Worm (Caenorhabditis elegans) whole organism, L4 larva: ENCODE data around the gene B0222.5.

Experiments
- F26F4.8 ChIP-seq: fragments of 200-800 bp; sonication (Bioruptor generic); conservative IDR thresholded peaks from 2 replicates; pipeline ENCODE4 v1.3.6; 2022; ENCODE audit warnings: missing genetic modification characterization, missing compliant biosample characterization
- Y105C5A.15 ChIP-seq: fragments of 200-800 bp; sonication (Bioruptor generic); IDR thresholded peaks from 2 replicates; pipeline ENCODE4 v1.3.6; 2022; ENCODE audit warnings: missing genetic modification characterization, missing compliant biosample characterization
- Y48G9A.11 ChIP-seq: fragments of 200-800 bp; sonication (Bioruptor generic); IDR thresholded peaks from 2 replicates; pipeline ENCODE4 v1.3.6; 2022; ENCODE audit warnings: missing genetic modification reagents, missing genetic modification characterization, missing compliant biosample characterization
- Y5F2A.4 ChIP-seq: fragments of 200-800 bp; sonication (Bioruptor generic); optimal IDR thresholded peaks from 2 replicates; lab custom pipeline; 2018; ENCODE audit warnings: mild to moderate bottlenecking, missing genetic modification characterization, missing compliant biosample characterization
- Y75B8A.6 ChIP-seq: fragments of 200-800 bp; sonication (Bioruptor generic); IDR thresholded peaks from 2 replicates; pipeline ENCODE4 v1.3.6; 2022; ENCODE audit warnings: missing genetic modification reagents, missing genetic modification characterization, missing compliant biosample characterization
- ZK546.5 ChIP-seq, 2 experiments: sonication (generic microtip); optimal IDR thresholded peaks; 2 replicates each; lab custom pipeline; 2017; ENCODE audit warnings: missing biosample characterization in 2 of 2, missing genetic modification characterization in 2 of 2
- aha-1 ChIP-seq: fragments of 150-350 bp; peaks from one replicate; lab custom pipeline; 2014; ENCODE audit warnings: missing biosample characterization, missing genetic modification characterization
- ceh-82 ChIP-seq: sonication (generic microtip); optimal IDR thresholded peaks from 2 replicates; lab custom pipeline; 2017; ENCODE audit warnings: missing biosample characterization, missing genetic modification characterization
- daf-16 ChIP-seq, 3 experiments: sonication (generic microtip); optimal IDR thresholded peaks; 2 replicates each; lab custom pipeline; 2016 to 2017; ENCODE audit warnings: missing genetic modification characterization in 3 of 3, missing genetic modification reagents in 3 of 3, mild to moderate bottlenecking in 2 of 3, missing compliant biosample characterization in 2 of 3, missing biosample characterization in 1 of 3, moderate library complexity in 1 of 3
- dpl-1 ChIP-seq: fragments of 150-350 bp; optimal IDR thresholded peaks from 2 replicates; lab custom pipeline; 2014; ENCODE audit warnings: missing biosample characterization, missing genetic modification reagents, missing genetic modification characterization
- duxl-1 ChIP-seq: sonication (generic microtip); optimal IDR thresholded peaks from 2 replicates; lab custom pipeline; 2016; ENCODE audit warnings: mild to moderate bottlenecking, missing genetic modification characterization, moderate library complexity, missing compliant biosample characterization; ENCODE audit not compliant: poor library complexity
- fkh-10 ChIP-seq: fragments of 150-350 bp; optimal IDR thresholded peaks from 2 replicates; lab custom pipeline; 2014; ENCODE audit warnings: missing biosample characterization, missing genetic modification reagents, missing genetic modification characterization
- hlh-11 ChIP-seq: fragments of 200-800 bp; sonication (Bioruptor generic); optimal IDR thresholded peaks from 2 replicates; lab custom pipeline; 2018; ENCODE audit warnings: mild to moderate bottlenecking, missing genetic modification characterization, missing compliant biosample characterization
- lim-7 ChIP-seq: fragments of 200-800 bp; sonication (Bioruptor generic); IDR thresholded peaks from 2 replicates; pipeline ENCODE4 v1.3.6; 2022; ENCODE audit warnings: missing genetic modification characterization, missing compliant biosample characterization
- lin-15B ChIP-seq: fragments of 150-350 bp; sonication (generic microtip); optimal IDR thresholded peaks from 3 replicates; lab custom pipeline; 2014; ENCODE audit warnings: missing biosample characterization, missing genetic modification characterization
- lsy-2 ChIP-seq, 2 experiments: fragments of 150-350 bp in 1 of 2; sonication (generic microtip) in 1 of 2; optimal IDR thresholded peaks; 2 replicates each; lab custom pipeline; 2014 to 2017; ENCODE audit warnings: missing biosample characterization in 2 of 2, missing genetic modification characterization in 2 of 2
- mdt-29 ChIP-seq: fragments of 200-800 bp; sonication (Bioruptor generic); IDR thresholded peaks from 2 replicates; pipeline ENCODE4 v1.3.6; 2022; ENCODE audit warnings: missing genetic modification reagents, missing genetic modification characterization, missing compliant biosample characterization
- nhr-25 ChIP-seq: sonication (generic microtip); optimal IDR thresholded peaks from 2 replicates; lab custom pipeline; 2017; ENCODE audit warnings: missing genetic modification characterization, mild to moderate bottlenecking, missing compliant biosample characterization, antibody characterized with exemption, moderate library complexity, borderline replicate concordance; ENCODE audit not compliant: insufficient read depth
- nhr-28 ChIP-seq: fragments of 150-350 bp; optimal IDR thresholded peaks from 2 replicates; lab custom pipeline; 2014; ENCODE audit warnings: missing biosample characterization, missing genetic modification characterization
- rbr-2 ChIP-seq: sonication (generic microtip); optimal IDR thresholded peaks from 2 replicates; lab custom pipeline; 2016; ENCODE audit warnings: missing genotype, missing genetic modification characterization, missing compliant biosample characterization
- skn-1 ChIP-seq: fragments of 150-350 bp; optimal IDR thresholded peaks from 2 replicates; lab custom pipeline; 2014; ENCODE audit warnings: missing biosample characterization, missing genetic modification characterization
- snpc-4 ChIP-seq: fragments of 150-350 bp; optimal IDR thresholded peaks from 2 replicates; lab custom pipeline; 2014; ENCODE audit warnings: missing biosample characterization, missing genetic modification characterization
- tag-97 ChIP-seq: fragments of 200-800 bp; sonication (Bioruptor generic); IDR thresholded peaks from 2 replicates; pipeline ENCODE4 v1.3.6; 2022; ENCODE audit warnings: missing genetic modification characterization, missing compliant biosample characterization
- tra-1 ChIP-seq: fragments of 200-800 bp; sonication (Bioruptor generic); IDR thresholded peaks from 2 replicates; pipeline ENCODE4 v1.3.6; 2022; ENCODE audit warnings: missing genetic modification reagents, missing genetic modification characterization, missing compliant biosample characterization
- unc-39 ChIP-seq: sonication (generic microtip); optimal IDR thresholded peaks from 2 replicates; lab custom pipeline; 2017; ENCODE audit warnings: missing biosample characterization, missing genetic modification characterization
- unc-62 ChIP-seq, 3 experiments: fragments of 150-350 bp in 1 of 3; sonication (generic microtip); optimal IDR thresholded peaks in 2 of 3; peaks in 1 of 3; 1 replicate in 1 of 3; 2 replicates in 2 of 3; lab custom pipeline; 2014 to 2017; ENCODE audit warnings: missing biosample characterization in 3 of 3, missing genetic modification characterization in 3 of 3, missing genetic modification reagents in 3 of 3, missing genotype in 1 of 3
- zfp-2 ChIP-seq: sonication (generic microtip); optimal IDR thresholded peaks from 2 replicates; lab custom pipeline; 2016; ENCODE audit warnings: mild to moderate bottlenecking, missing genetic modification characterization, missing compliant biosample characterization
- zip-11 ChIP-seq: fragments of 200-800 bp; sonication (Bioruptor generic); IDR thresholded peaks from 2 replicates; pipeline ENCODE4 v1.3.6; 2022; ENCODE audit warnings: missing genetic modification characterization, missing compliant biosample characterization

The B0222.5 gene

ce11 chrV:9111957-9112356 is 42.7 kb downstream of the B0222.5 start:
- TF ChIP-seq tag-97 (GFP tag; lab: Robert Waterston, UW) (no peak), duxl-1 (no peak), lin-15B (tag; lab: Kevin White, UChicago) (no peak), Y5F2A.4 (no peak), ZK546.5 (tag; optimal IDR thresholded peaks at IDR 0.05; lab: Kevin White, UChicago) (no peak), unc-62 (GFP tag; optimal IDR thresholded peaks at IDR 0.05 in 1 of 2; lab: Kevin White, UChicago) (peak in 1 of 2 experiments; percentile 73), unc-62 (tag; optimal IDR thresholded peaks at IDR 0.05; lab: Kevin White, UChicago) (no peak), zip-11 (GFP tag; lab: Robert Waterston, UW) (no peak), mdt-29 (GFP tag; lab: Robert Waterston, UW) (no peak)

- TF ChIP-seq fkh-10 (GFP tag; lab: Kevin White, UChicago) (no peak), hlh-11 (no peak), rbr-2 (tag; lab: Kevin White, UChicago) (no peak), daf-16 (GFP tag; optimal IDR thresholded peaks at IDR 0.05; lab: Kevin White, UChicago) (no peak), daf-16 (tag; optimal IDR thresholded peaks at IDR 0.05; lab: Kevin White, UChicago) (no peak), aha-1 (no peak), Y48G9A.11 (GFP tag; lab: Robert Waterston, UW) (no peak), snpc-4 (tag; lab: Kevin White, UChicago) (no peak)
These were observed 45.4 kb downstream of the B0222.5 start, which contains the start of gene pqn-31 for ce11 chrV:9109281-9109680. Gene pqn-31 (plus strand): TSS chrV:9109581.

ce11 chrV:9108219-9108618 is 46.5 kb downstream of the B0222.5 start, which contains the start of gene F21C10.18:
Gene F21C10.18 (plus strand): TSS chrV:9108519.
- no peak for TF ChIP-seq tra-1 (GFP tag; lab: Robert Waterston, UW)
- no peak for TF ChIP-seq dpl-1 (GFP tag; lab: Kevin White, UChicago)
- TF ChIP-seq nhr-25, result no peak
- no peak for TF ChIP-seq lim-7 (GFP tag; lab: Robert Waterston, UW)
- TF ChIP-seq snpc-4 (tag; lab: Kevin White, UChicago), result no peak
- TF ChIP-seq zfp-2 (tag; lab: Kevin White, UChicago), result no peak
- TF ChIP-seq ceh-82 (tag; lab: Kevin White, UChicago), result no peak
- no peak for TF ChIP-seq unc-39 (tag; lab: Kevin White, UChicago)
- TF ChIP-seq Y48G9A.11 (GFP tag; lab: Robert Waterston, UW), result no peak
- TF ChIP-seq lsy-2 (tag; optimal IDR thresholded peaks at IDR 0.05; lab: Kevin White, UChicago), result no peak
- TF ChIP-seq F26F4.8 (GFP tag; lab: Robert Waterston, UW), result no peak
- TF ChIP-seq nhr-28 (tag; lab: Kevin White, UChicago), result no peak
- TF ChIP-seq skn-1 (tag; lab: Kevin White, UChicago), result no peak
- no peak for TF ChIP-seq Y105C5A.15 (GFP tag; lab: Robert Waterston, UW)
- TF ChIP-seq Y75B8A.6 (GFP tag; lab: Robert Waterston, UW), result no peak
